Fruit fly (Drosophila melanogaster) whole organism, embryonic: ENCODE results near the gene CG42375.

Experiments
- Atf3 ChIP-seq: fragments of 200-800 bp; sonication (Bioruptor generic); optimal IDR thresholded peaks from 3 replicates; lab custom pipeline; 2016; ENCODE audit warnings: missing biosample characterization, missing genetic modification characterization
- Awh ChIP-seq: fragments of 200-800 bp; sonication (Bioruptor generic); IDR thresholded peaks from 2 replicates; pipeline ENCODE4, ENCODE4 v1.3.6; 2022; ENCODE audit warnings: missing biosample characterization, missing genetic modification characterization
- Bdp1 ChIP-seq: fragments of 200-800 bp; sonication (Bioruptor generic); optimal IDR thresholded peaks from 3 replicates; lab custom pipeline; 2016; ENCODE audit warnings: missing biosample characterization, missing genetic modification characterization
- CG12391 ChIP-seq: fragments of 200-800 bp; sonication (Bioruptor generic); optimal IDR thresholded peaks from 3 replicates; lab custom pipeline; 2018; ENCODE audit warnings: missing biosample characterization, mild to moderate bottlenecking, missing genetic modification characterization, moderate library complexity
- CG13123 ChIP-seq: fragments of 200-800 bp; sonication (Bioruptor generic); optimal IDR thresholded peaks from 2 replicates; lab custom pipeline; 2016; ENCODE audit warnings: missing biosample characterization, missing genetic modification characterization
- CG1603 ChIP-seq: fragments of 200-800 bp; sonication (Bioruptor generic); optimal IDR thresholded peaks from 2 replicates; lab custom pipeline; 2019; ENCODE audit warnings: missing biosample characterization, mild to moderate bottlenecking, missing genetic modification characterization, moderate library complexity
- CG16813 ChIP-seq: fragments of 200-800 bp; sonication (Bioruptor generic); IDR thresholded peaks from 3 replicates; pipeline ENCODE4 v1.3.6; 2022; ENCODE audit warnings: missing biosample characterization, missing genetic modification characterization; ENCODE audit not compliant: partially characterized antibody
- CG17361 ChIP-seq: fragments of 200-800 bp; sonication (Bioruptor generic); IDR thresholded peaks from 3 replicates; pipeline ENCODE4 v1.3.6; 2022; ENCODE audit warnings: missing biosample characterization, missing genetic modification characterization
- CG17829 ChIP-seq: fragments of 200-800 bp; optimal IDR thresholded peaks from 2 replicates; lab custom pipeline; 2019; ENCODE audit warnings: missing biosample characterization, mild to moderate bottlenecking, missing genetic modification characterization, moderate library complexity
- CG1832 ChIP-seq: fragments of 200-800 bp; sonication (Bioruptor generic); optimal IDR thresholded peaks from 2 replicates; lab custom pipeline; 2017; ENCODE audit warnings: missing biosample characterization, mild to moderate bottlenecking, missing genetic modification characterization, inconsistent platforms
- CG18599 ChIP-seq: fragments of 200-800 bp; sonication (Bioruptor generic); optimal IDR thresholded peaks from 3 replicates; lab custom pipeline; 2017; ENCODE audit warnings: missing biosample characterization, missing genetic modification characterization, mild to moderate bottlenecking, moderate library complexity, missing genetic modification reagents
- CG2129 ChIP-seq: fragments of 200-800 bp; sonication (Bioruptor generic); IDR thresholded peaks from 2 replicates; pipeline ENCODE4 v1.3.6; 2022; ENCODE audit warnings: missing biosample characterization, missing genetic modification characterization; ENCODE audit not compliant: partially characterized antibody
- CG31441 ChIP-seq: fragments of 200-800 bp; sonication (Bioruptor generic); IDR thresholded peaks from 2 replicates; pipeline ENCODE4 v1.3.6; 2022; ENCODE audit warnings: missing biosample characterization, missing genetic modification characterization
- CG34224 ChIP-seq: fragments of 200-800 bp; sonication (Bioruptor generic); IDR thresholded peaks from 3 replicates; pipeline ENCODE4 v1.3.6; 2022; ENCODE audit warnings: missing biosample characterization, missing genetic modification characterization; ENCODE audit not compliant: partially characterized antibody
- CG3847 ChIP-seq: fragments of 200-800 bp; sonication (Bioruptor generic); IDR thresholded peaks from 2 replicates; pipeline ENCODE4 v1.3.6; 2022; ENCODE audit warnings: missing biosample characterization, missing genetic modification characterization
- CG6254 ChIP-seq: fragments of 200-800 bp; sonication (Bioruptor generic); optimal IDR thresholded peaks from 3 replicates; lab custom pipeline; 2017; ENCODE audit warnings: mild to moderate bottlenecking, missing biosample characterization, missing genetic modification reagents, missing genetic modification characterization
- CG6272 ChIP-seq: fragments of 200-800 bp; sonication (Bioruptor generic); IDR thresholded peaks from 2 replicates; pipeline ENCODE4 v1.3.6; 2022; ENCODE audit warnings: missing biosample characterization, missing genetic modification characterization
- CG7963 ChIP-seq: fragments of 200-800 bp; sonication (Bioruptor generic); IDR thresholded peaks from 3 replicates; pipeline ENCODE4 v1.3.6; 2022; ENCODE audit warnings: missing biosample characterization, missing genetic modification characterization; ENCODE audit not compliant: partially characterized antibody
- CG8388 ChIP-seq: fragments of 200-800 bp; sonication (Bioruptor generic); optimal IDR thresholded peaks from 2 replicates; lab custom pipeline; 2019; ENCODE audit warnings: missing biosample characterization, mild to moderate bottlenecking, missing genetic modification characterization, moderate library complexity
- CG8944 ChIP-seq: fragments of 200-800 bp; sonication (Bioruptor generic); optimal IDR thresholded peaks from 3 replicates; lab custom pipeline; 2016; ENCODE audit warnings: missing biosample characterization, missing genetic modification characterization
- CHES-1-like ChIP-seq: fragments of 200-800 bp; sonication (Bioruptor generic); optimal IDR thresholded peaks from 2 replicates; lab custom pipeline; 2016; ENCODE audit warnings: missing biosample characterization, missing genetic modification characterization
- Dll ChIP-seq: fragments of 200-800 bp; sonication (Bioruptor generic); IDR thresholded peaks from 4 replicates; pipeline ENCODE4 v1.3.6; 2022; ENCODE audit warnings: missing biosample characterization, missing genetic modification characterization; ENCODE audit not compliant: partially characterized antibody
- Dp ChIP-seq: fragments of 200-800 bp; sonication (Bioruptor generic); optimal IDR thresholded peaks from 2 replicates; lab custom pipeline; 2018; ENCODE audit warnings: missing biosample characterization, mild to moderate bottlenecking, missing genetic modification characterization, moderate library complexity
- Fer2 ChIP-seq: fragments of 200-800 bp; sonication (Bioruptor generic); optimal IDR thresholded peaks from 2 replicates; lab custom pipeline; 2018; ENCODE audit warnings: missing biosample characterization, mild to moderate bottlenecking, missing genetic modification characterization, moderate library complexity
- HLH3B ChIP-seq: fragments of 200-800 bp; sonication (Bioruptor generic); IDR thresholded peaks from 2 replicates; pipeline ENCODE4 v1.3.6; 2022; ENCODE audit warnings: missing biosample characterization, missing genetic modification characterization
- Med ChIP-seq: fragments of 200-800 bp; sonication (Bioruptor generic); peaks from one replicate; lab custom pipeline; 2016; ENCODE audit warnings: missing biosample characterization, missing genetic modification characterization, mild to moderate bottlenecking, inconsistent platforms, moderate library complexity
- Scr ChIP-seq: fragments of 200-800 bp; sonication (Bioruptor generic); IDR thresholded peaks from 2 replicates; pipeline ENCODE4 v1.3.6; 2022; ENCODE audit warnings: missing biosample characterization, missing genetic modification characterization; ENCODE audit not compliant: partially characterized antibody
- Sox100B ChIP-seq: fragments of 200-800 bp; sonication (Bioruptor generic); optimal IDR thresholded peaks from 3 replicates; lab custom pipeline; 2018; ENCODE audit warnings: missing biosample characterization, mild to moderate bottlenecking, missing genetic modification characterization
- amos ChIP-seq: fragments of 200-800 bp; sonication (Bioruptor generic); IDR thresholded peaks from 2 replicates; pipeline ENCODE4 v1.3.6; 2022; ENCODE audit warnings: missing biosample characterization, missing genetic modification characterization; ENCODE audit not compliant: partially characterized antibody
- chinmo ChIP-seq: fragments of 200-800 bp; sonication (Bioruptor generic); IDR thresholded peaks from 4 replicates; pipeline ENCODE4 v1.3.6; 2022; ENCODE audit warnings: missing biosample characterization, missing genetic modification characterization; ENCODE audit not compliant: partially characterized antibody
- ci ChIP-seq: fragments of 200-800 bp; sonication (Bioruptor generic); IDR thresholded peaks from 3 replicates; pipeline ENCODE4 v1.3.6; 2022; ENCODE audit warnings: missing biosample characterization, missing genetic modification characterization
- dmrt11E ChIP-seq: fragments of 200-800 bp; sonication (Bioruptor generic); optimal IDR thresholded peaks from 3 replicates; lab custom pipeline; 2018; ENCODE audit warnings: missing biosample characterization, mild to moderate bottlenecking, missing genetic modification characterization, moderate library complexity
- dmrt99B ChIP-seq: fragments of 200-800 bp; sonication (Bioruptor generic); optimal IDR thresholded peaks from 2 replicates; lab custom pipeline; 2018; ENCODE audit warnings: missing biosample characterization, mild to moderate bottlenecking, missing genetic modification characterization, moderate library complexity
- ems ChIP-seq: fragments of 200-800 bp; sonication (Bioruptor generic); optimal IDR thresholded peaks from 3 replicates; lab custom pipeline; 2016; ENCODE audit warnings: missing biosample characterization, missing genetic modification characterization
- gcm2 ChIP-seq: fragments of 200-800 bp; sonication (Bioruptor generic); optimal IDR thresholded peaks from 2 replicates; lab custom pipeline; 2016; ENCODE audit warnings: missing biosample characterization, missing genetic modification characterization
- gsb ChIP-seq: fragments of 200-800 bp; sonication (Bioruptor generic); IDR thresholded peaks from 2 replicates; pipeline ENCODE4 v1.3.6; 2022; ENCODE audit warnings: missing biosample characterization, missing genetic modification characterization
- gsb-n ChIP-seq: fragments of 200-800 bp; sonication (Bioruptor generic); optimal IDR thresholded peaks from 3 replicates; lab custom pipeline; 2018; ENCODE audit warnings: missing biosample characterization, mild to moderate bottlenecking, missing genetic modification characterization
- hbn ChIP-seq: fragments of 200-800 bp; sonication (Bioruptor generic); IDR thresholded peaks from 2 replicates; pipeline ENCODE4 v1.3.6; 2022; ENCODE audit warnings: missing biosample characterization, missing genetic modification characterization; ENCODE audit not compliant: partially characterized antibody
- mld ChIP-seq: fragments of 200-800 bp; sonication (Bioruptor generic); IDR thresholded peaks from 3 replicates; pipeline ENCODE4 v1.3.6; 2022; ENCODE audit warnings: missing biosample characterization, missing genetic modification characterization; ENCODE audit not compliant: partially characterized antibody
- nerfin-2 ChIP-seq: fragments of 200-800 bp; sonication (Bioruptor generic); IDR thresholded peaks from 2 replicates; pipeline ENCODE4 v1.3.6; 2022; ENCODE audit warnings: missing biosample characterization, missing genetic modification characterization; ENCODE audit not compliant: partially characterized antibody
- phol ChIP-seq: fragments of 200-800 bp; sonication (Bioruptor generic); optimal IDR thresholded peaks from 3 replicates; lab custom pipeline; 2018; ENCODE audit warnings: missing biosample characterization, mild to moderate bottlenecking, missing genetic modification characterization, moderate library complexity
- sisA ChIP-seq: fragments of 200-800 bp; sonication (Bioruptor generic); IDR thresholded peaks from 2 replicates; pipeline ENCODE4 v1.3.6; 2022; ENCODE audit warnings: missing biosample characterization, missing genetic modification characterization
- tgo ChIP-seq: fragments of 200-800 bp; sonication (Bioruptor generic); IDR thresholded peaks from 3 replicates; pipeline ENCODE4 v1.3.6; 2022; ENCODE audit warnings: missing biosample characterization, missing genetic modification characterization
- tin ChIP-seq: fragments of 200-800 bp; sonication (Bioruptor generic); optimal IDR thresholded peaks from 3 replicates; lab custom pipeline; 2016; ENCODE audit warnings: missing biosample characterization, missing genetic modification characterization
- tna ChIP-seq: fragments of 200-800 bp; sonication (Bioruptor generic); IDR thresholded peaks from 2 replicates; pipeline ENCODE4 v1.3.6; 2022; ENCODE audit warnings: missing biosample characterization, missing genetic modification characterization; ENCODE audit not compliant: partially characterized antibody
- unc-4 ChIP-seq: fragments of 200-800 bp; sonication (Bioruptor generic); IDR thresholded peaks from 2 replicates; pipeline ENCODE4 v1.3.6; 2022; ENCODE audit warnings: missing biosample characterization, missing genetic modification characterization; ENCODE audit not compliant: partially characterized antibody
- vnd ChIP-seq: fragments of 200-800 bp; sonication (Bioruptor generic); IDR thresholded peaks from 3 replicates; pipeline ENCODE4 v1.3.6; 2022; ENCODE audit warnings: missing biosample characterization, missing genetic modification characterization; ENCODE audit not compliant: partially characterized antibody

CG42375 gene

dm6 chr3R:13797269-13797677, 17.8 kb downstream of the CG42375 start (continued):
- TF ChIP-seq Sox100B (GFP tag; lab: Kevin White, UChicago) = peak; percentile 2
- no peak for TF ChIP-seq CG17829 (tag; lab: Kevin White, UChicago)
- TF ChIP-seq CG8388 (GFP tag; lab: Kevin White, UChicago) = peak; percentile 23
- no peak for TF ChIP-seq vnd
- no peak for TF ChIP-seq CG12391 (tag; lab: Kevin White, UChicago)
- TF ChIP-seq Awh (GFP tag; lab: Robert Waterston, UW) = peak; percentile 55; the same call in 1 of the 2 replicates
- no peak for TF ChIP-seq Fer2 (tag; lab: Kevin White, UChicago)
- peak; percentile 46 for TF ChIP-seq phol (tag; lab: Kevin White, UChicago)
- TF ChIP-seq CG18599 (GFP tag; lab: Kevin White, UChicago) = no peak
- TF ChIP-seq gsb-n (tag; lab: Kevin White, UChicago) = peak; percentile 30
- peak; percentile 23 for TF ChIP-seq dmrt99B (tag; lab: Kevin White, UChicago)
- TF ChIP-seq CG6272 (GFP tag; lab: Robert Waterston, UW) = no peak
- TF ChIP-seq CG8944 (GFP tag; lab: Kevin White, UChicago) = no peak
- TF ChIP-seq ci (GFP tag; lab: Robert Waterston, UW) = peak; percentile 39; the same call in 1 of the 3 replicates
- 0 out of 2 replicates have a peak, but pooled peaks have one; percentile 5 for TF ChIP-seq HLH3B
- peak; percentile 0 for TF ChIP-seq tin (GFP tag; lab: Kevin White, UChicago)
- TF ChIP-seq sisA (GFP tag; lab: Robert Waterston, UW) = 0 out of 2 replicates have a peak, but pooled peaks have one; percentile 21
- no peak for TF ChIP-seq tgo (GFP tag; lab: Robert Waterston, UW)
- TF ChIP-seq Dll = no peak
- TF ChIP-seq CG17361 (GFP tag; lab: Robert Waterston, UW) = peak; percentile 41; the same call in 1 of the 3 replicates
- peak; percentile 2 for TF ChIP-seq dmrt11E (tag; lab: Kevin White, UChicago)
- TF ChIP-seq CG31441 (GFP tag; lab: Robert Waterston, UW) = peak; percentile 33; the same call in 1 of the 2 replicates
- TF ChIP-seq gcm2 (GFP tag; lab: Kevin White, UChicago) = no peak
- no peak for TF ChIP-seq CG3847 (GFP tag; lab: Robert Waterston, UW)
- peak; percentile 16 for TF ChIP-seq CG6254 (GFP tag; lab: Kevin White, UChicago)
- no peak for TF ChIP-seq Dp (GFP tag; lab: Kevin White, UChicago)
- no peak for TF ChIP-seq CG13123 (GFP tag; lab: Kevin White, UChicago)
- no peak for TF ChIP-seq ems (GFP tag; lab: Kevin White, UChicago)
- TF ChIP-seq hbn (GFP tag; lab: Robert Waterston, UW) = no peak
- TF ChIP-seq CG34224 (GFP tag; lab: Robert Waterston, UW) = no peak
- no peak for TF ChIP-seq Atf3 (GFP tag; lab: Kevin White, UChicago)
- peak; percentile 37 for TF ChIP-seq CG1603 (tag; lab: Kevin White, UChicago)
- no peak for TF ChIP-seq gsb (GFP tag; lab: Robert Waterston, UW)

dm6 chr3R:13797823-13798446, 18.5 kb downstream of the CG42375 start:
- TF ChIP-seq unc-4 (GFP tag; lab: Robert Waterston, UW) (peak; percentile 36; the same call in 1 of the 2 replicates), nerfin-2 (peak; percentile 79), amos (GFP tag; lab: Robert Waterston, UW) (peak; percentile 77; the same call in 1 of the 2 replicates), Med (GFP tag; lab: Kevin White, UChicago) (peak; percentile 28), CG7963 (GFP tag; lab: Robert Waterston, UW) (peak; percentile 68), sisA (GFP tag; lab: Robert Waterston, UW) (no peak), CHES-1-like (GFP tag; lab: Kevin White, UChicago) (no peak), tna (peak; percentile 73), CG2129 (peak; percentile 40; the same call in 1 of the 2 replicates), CG16813 (GFP tag; lab: Robert Waterston, UW) (peak; percentile 86), mld (peak; percentile 71; the same call in 1 of the 3 replicates), CG1832 (GFP tag; lab: Kevin White, UChicago) (peak; percentile 27), Scr (peak; percentile 71), chinmo (GFP tag; lab: Robert Waterston, UW) (peak; percentile 50; the same call in 1 of the 4 replicates), Bdp1 (GFP tag; lab: Kevin White, UChicago) (peak; percentile 97)
